Fruit fly (Drosophila melanogaster) whole organism, embryonic: ENCODE data around the gene CG33108.

Source experiments
- BEAF-32 ChIP-seq: fragments of 200-800 bp; sonication (Bioruptor generic); optimal IDR thresholded peaks from 3 replicates; lab custom pipeline; 2017; ENCODE audit warnings: missing biosample characterization, missing genetic modification characterization, mild to moderate bottlenecking, moderate library complexity, missing genetic modification reagents
- CG10366 ChIP-seq: fragments of 200-800 bp; sonication (Bioruptor generic); IDR thresholded peaks from 2 replicates; pipeline ENCODE4 v1.3.6; 2022; ENCODE audit warnings: missing biosample characterization, missing genetic modification characterization
- CG10654 ChIP-seq: fragments of 200-800 bp; sonication (Bioruptor generic); optimal IDR thresholded peaks from 2 replicates; lab custom pipeline; 2016; ENCODE audit warnings: missing biosample characterization, missing genetic modification characterization
- CG11398 ChIP-seq: fragments of 200-800 bp; sonication (Bioruptor generic); optimal IDR thresholded peaks from 2 replicates; lab custom pipeline; 2016; ENCODE audit warnings: missing biosample characterization, missing genetic modification characterization
- CG12659 ChIP-seq: fragments of 200-800 bp; sonication (Bioruptor generic); optimal IDR thresholded peaks from 3 replicates; lab custom pipeline; 2017; ENCODE audit warnings: mild to moderate bottlenecking, missing biosample characterization, missing genetic modification reagents, missing genetic modification characterization
- CG12769 ChIP-seq: fragments of 200-800 bp; sonication (Bioruptor generic); optimal IDR thresholded peaks from 2 replicates; lab custom pipeline; 2019; ENCODE audit warnings: missing biosample characterization, mild to moderate bottlenecking, missing genetic modification characterization, moderate library complexity
- CG13424 ChIP-seq: fragments of 200-800 bp; sonication (Bioruptor generic); optimal IDR thresholded peaks from 2 replicates; lab custom pipeline; 2019; ENCODE audit warnings: missing biosample characterization, mild to moderate bottlenecking, missing genetic modification characterization, moderate library complexity
- CG15073 ChIP-seq: fragments of 200-800 bp; sonication (Bioruptor generic); optimal IDR thresholded peaks from 2 replicates; lab custom pipeline; 2016; ENCODE audit warnings: missing biosample characterization, missing genetic modification characterization
- CG30403 ChIP-seq: fragments of 200-800 bp; sonication (Bioruptor generic); optimal IDR thresholded peaks from 3 replicates; lab custom pipeline; 2016; ENCODE audit warnings: missing biosample characterization, missing genetic modification characterization
- CG32532 ChIP-seq: fragments of 200-800 bp; sonication (Bioruptor generic); IDR thresholded peaks from 2 replicates; pipeline ENCODE4 v1.3.6; 2022; ENCODE audit warnings: missing biosample characterization, missing genetic modification characterization
- CG7372 ChIP-seq: fragments of 200-800 bp; sonication (Bioruptor generic); IDR thresholded peaks from 2 replicates; pipeline ENCODE4 v1.3.6; 2022; ENCODE audit warnings: missing biosample characterization, missing genetic modification characterization
- CG8924 ChIP-seq: fragments of 200-800 bp; optimal IDR thresholded peaks from 3 replicates; lab custom pipeline; 2019; ENCODE audit warnings: missing biosample characterization, mild to moderate bottlenecking, missing genetic modification characterization, moderate library complexity
- CG9437 ChIP-seq: fragments of 200-800 bp; sonication (Bioruptor generic); optimal IDR thresholded peaks from 2 replicates; lab custom pipeline; 2018; ENCODE audit warnings: missing biosample characterization, mild to moderate bottlenecking, missing genetic modification characterization
- CG9876 ChIP-seq: fragments of 200-800 bp; sonication (Bioruptor generic); optimal IDR thresholded peaks from 2 replicates; lab custom pipeline; 2016; ENCODE audit warnings: missing biosample characterization, missing genetic modification characterization
- D ChIP-seq, 2 experiments: fragments of 200-800 bp in 1 of 2; fragments of >200 bp in 1 of 2; sonication (Bioruptor generic) in 1 of 2; optimal IDR thresholded peaks; 2 replicates in 1 of 2; 3 replicates in 1 of 2; lab custom pipeline; 2017; ENCODE audit warnings: mild to moderate bottlenecking in 1 of 2, missing biosample characterization in 1 of 2, missing genetic modification characterization in 1 of 2, missing genetic modification reagents in 1 of 2
- Dref ChIP-seq: fragments of 200-800 bp; sonication (Bioruptor generic); IDR thresholded peaks from 2 replicates; pipeline ENCODE4 v1.3.6; 2022; ENCODE audit warnings: missing biosample characterization, missing genetic modification characterization
- Ets65A ChIP-seq: fragments of 200-800 bp; sonication (Bioruptor generic); peaks from one replicate; lab custom pipeline; 2016; ENCODE audit warnings: missing biosample characterization, missing genetic modification characterization
- H2.0 ChIP-seq: fragments of 200-800 bp; sonication (Bioruptor generic); IDR thresholded peaks from 2 replicates; pipeline ENCODE4 v1.3.6; 2022; ENCODE audit warnings: missing biosample characterization, missing genetic modification characterization
- Hr51 ChIP-seq, 2 experiments: fragments of 200-800 bp; sonication (Bioruptor generic); optimal IDR thresholded peaks; 2 replicates in 1 of 2; 3 replicates in 1 of 2; lab custom pipeline; 2016 to 2018; ENCODE audit warnings: missing biosample characterization in 2 of 2, missing genetic modification characterization in 2 of 2, mild to moderate bottlenecking in 1 of 2, moderate library complexity in 1 of 2
- Kr ChIP-seq: fragments of 200-800 bp; sonication (Bioruptor generic); optimal IDR thresholded peaks from 2 replicates; lab custom pipeline; 2017; ENCODE audit warnings: missing biosample characterization, mild to moderate bottlenecking, missing genetic modification characterization
- Lhr ChIP-seq: fragments of 200-800 bp; sonication (Bioruptor generic); optimal IDR thresholded peaks from 3 replicates; lab custom pipeline; 2017; ENCODE audit warnings: mild to moderate bottlenecking, missing biosample characterization, missing genetic modification reagents, missing genetic modification characterization
- Pdp1 ChIP-seq, 2 experiments: fragments of 200-800 bp; sonication (Bioruptor generic); optimal IDR thresholded peaks; 3 replicates each; lab custom pipeline; 2016; ENCODE audit warnings: missing biosample characterization in 2 of 2, missing genetic modification characterization in 2 of 2, mild to moderate bottlenecking in 1 of 2, moderate library complexity in 1 of 2
- Ptx1 ChIP-seq: fragments of 200-800 bp; sonication (Bioruptor generic); IDR thresholded peaks from 2 replicates; pipeline ENCODE4 v1.3.6; 2022; ENCODE audit warnings: missing biosample characterization, missing genetic modification characterization
- Scr ChIP-seq: fragments of 200-800 bp; sonication (Bioruptor generic); IDR thresholded peaks from 2 replicates; pipeline ENCODE4 v1.3.6; 2022; ENCODE audit warnings: missing biosample characterization, missing genetic modification characterization; ENCODE audit not compliant: partially characterized antibody
- Side ChIP-seq: fragments of 200-800 bp; sonication (Bioruptor generic); optimal IDR thresholded peaks from 2 replicates; lab custom pipeline; 2016; ENCODE audit warnings: missing biosample characterization, missing genetic modification characterization
- Sox102F ChIP-seq: fragments of 200-800 bp; sonication (Bioruptor generic); optimal IDR thresholded peaks from 2 replicates; lab custom pipeline; 2018; ENCODE audit warnings: missing biosample characterization, mild to moderate bottlenecking, missing genetic modification characterization, moderate library complexity
- ac ChIP-seq: fragments of 200-800 bp; sonication (Bioruptor generic); optimal IDR thresholded peaks from 3 replicates; lab custom pipeline; 2017; ENCODE audit warnings: missing biosample characterization, mild to moderate bottlenecking, missing genetic modification characterization
- aop ChIP-seq: fragments of 200-800 bp; sonication (Bioruptor generic); IDR thresholded peaks from 2 replicates; pipeline ENCODE4 v1.3.6; 2022; ENCODE audit warnings: missing biosample characterization, missing genetic modification characterization
- ase ChIP-seq: fragments of 200-800 bp; sonication (Bioruptor generic); IDR thresholded peaks from 3 replicates; pipeline ENCODE4 v1.3.6; 2022; ENCODE audit warnings: missing biosample characterization, missing genetic modification characterization
- ash1 ChIP-seq: fragments of 200-800 bp; sonication (Bioruptor generic); optimal IDR thresholded peaks from 2 replicates; lab custom pipeline; 2018; ENCODE audit warnings: missing biosample characterization, mild to moderate bottlenecking, missing genetic modification characterization
- bbx ChIP-seq: fragments of 200-800 bp; sonication (Bioruptor generic); IDR thresholded peaks from 2 replicates; pipeline ENCODE4 v1.3.6; 2022; ENCODE audit warnings: missing biosample characterization, missing genetic modification characterization; ENCODE audit not compliant: partially characterized antibody
- ci ChIP-seq: fragments of 200-800 bp; sonication (Bioruptor generic); IDR thresholded peaks from 3 replicates; pipeline ENCODE4 v1.3.6; 2022; ENCODE audit warnings: missing biosample characterization, missing genetic modification characterization
- danr ChIP-seq: fragments of 200-800 bp; sonication (Bioruptor generic); IDR thresholded peaks from 2 replicates; pipeline ENCODE4 v1.3.6; 2022; ENCODE audit warnings: missing biosample characterization, missing genetic modification characterization
- en ChIP-seq: fragments of 200-800 bp; sonication (Bioruptor generic); optimal IDR thresholded peaks from 2 replicates; lab custom pipeline; 2016; ENCODE audit warnings: missing biosample characterization, missing genetic modification characterization
- exex ChIP-seq: fragments of 200-800 bp; sonication (Bioruptor generic); optimal IDR thresholded peaks from 4 replicates; lab custom pipeline; 2018; ENCODE audit warnings: missing biosample characterization, mild to moderate bottlenecking, missing genetic modification characterization, moderate library complexity
- fru ChIP-seq: fragments of >200 bp; optimal IDR thresholded peaks from 2 replicates; lab custom pipeline; 2017
- gem ChIP-seq: fragments of 200-800 bp; sonication (Bioruptor generic); optimal IDR thresholded peaks from 2 replicates; lab custom pipeline; 2019; ENCODE audit warnings: missing biosample characterization, mild to moderate bottlenecking, missing genetic modification characterization, moderate library complexity
- lilli ChIP-seq: fragments of 200-800 bp; sonication (Bioruptor generic); optimal IDR thresholded peaks from 3 replicates; lab custom pipeline; 2016; ENCODE audit warnings: missing biosample characterization, missing genetic modification characterization
- lola ChIP-seq, 3 experiments: fragments of >200 bp in 2 of 3; fragments of 200-800 bp in 1 of 3; sonication (Bioruptor generic) in 1 of 3; optimal IDR thresholded peaks; 2 replicates each; lab custom pipeline; 2017 to 2019; ENCODE audit warnings: missing biosample characterization in 3 of 3, missing genetic modification characterization in 3 of 3, mild to moderate bottlenecking in 1 of 3, moderate library complexity in 1 of 3
- nerfin-2 ChIP-seq: fragments of 200-800 bp; sonication (Bioruptor generic); IDR thresholded peaks from 2 replicates; pipeline ENCODE4 v1.3.6; 2022; ENCODE audit warnings: missing biosample characterization, missing genetic modification characterization; ENCODE audit not compliant: partially characterized antibody
- oc ChIP-seq: fragments of 200-800 bp; sonication (Bioruptor generic); optimal IDR thresholded peaks from 2 replicates; lab custom pipeline; 2018; ENCODE audit warnings: missing biosample characterization, mild to moderate bottlenecking, missing genetic modification characterization, moderate library complexity
- slp2 ChIP-seq: fragments of 200-800 bp; sonication (Bioruptor generic); optimal IDR thresholded peaks from 2 replicates; lab custom pipeline; 2016; ENCODE audit warnings: missing biosample characterization, missing genetic modification characterization
- tap ChIP-seq: fragments of 200-800 bp; optimal IDR thresholded peaks from 3 replicates; lab custom pipeline; 2019; ENCODE audit warnings: missing biosample characterization, mild to moderate bottlenecking, missing genetic modification characterization, moderate library complexity
- tll ChIP-seq, 2 experiments: fragments of 200-800 bp in 1 of 2; fragments of >200 bp in 1 of 2; sonication (Bioruptor generic) in 1 of 2; optimal IDR thresholded peaks; 2 replicates each; lab custom pipeline; 2017 to 2019; ENCODE audit warnings: missing biosample characterization in 2 of 2, missing genetic modification characterization in 2 of 2, mild to moderate bottlenecking in 1 of 2, moderate library complexity in 1 of 2
- trem ChIP-seq: fragments of 200-800 bp; optimal IDR thresholded peaks from 3 replicates; lab custom pipeline; 2019; ENCODE audit warnings: missing biosample characterization, mild to moderate bottlenecking, missing genetic modification characterization, moderate library complexity
- unc-4 ChIP-seq: fragments of 200-800 bp; sonication (Bioruptor generic); IDR thresholded peaks from 2 replicates; pipeline ENCODE4 v1.3.6; 2022; ENCODE audit warnings: missing biosample characterization, missing genetic modification characterization; ENCODE audit not compliant: partially characterized antibody
- vfl ChIP-seq: fragments of 200-800 bp; sonication (Bioruptor generic); optimal IDR thresholded peaks from 2 replicates; lab custom pipeline; 2016; ENCODE audit warnings: missing biosample characterization, missing genetic modification characterization
- wor ChIP-seq: fragments of 200-800 bp; sonication (Bioruptor generic); IDR thresholded peaks from 2 replicates; pipeline ENCODE4 v1.3.6; 2022; ENCODE audit warnings: missing biosample characterization, missing genetic modification characterization

The CG33108 gene

DNA sequence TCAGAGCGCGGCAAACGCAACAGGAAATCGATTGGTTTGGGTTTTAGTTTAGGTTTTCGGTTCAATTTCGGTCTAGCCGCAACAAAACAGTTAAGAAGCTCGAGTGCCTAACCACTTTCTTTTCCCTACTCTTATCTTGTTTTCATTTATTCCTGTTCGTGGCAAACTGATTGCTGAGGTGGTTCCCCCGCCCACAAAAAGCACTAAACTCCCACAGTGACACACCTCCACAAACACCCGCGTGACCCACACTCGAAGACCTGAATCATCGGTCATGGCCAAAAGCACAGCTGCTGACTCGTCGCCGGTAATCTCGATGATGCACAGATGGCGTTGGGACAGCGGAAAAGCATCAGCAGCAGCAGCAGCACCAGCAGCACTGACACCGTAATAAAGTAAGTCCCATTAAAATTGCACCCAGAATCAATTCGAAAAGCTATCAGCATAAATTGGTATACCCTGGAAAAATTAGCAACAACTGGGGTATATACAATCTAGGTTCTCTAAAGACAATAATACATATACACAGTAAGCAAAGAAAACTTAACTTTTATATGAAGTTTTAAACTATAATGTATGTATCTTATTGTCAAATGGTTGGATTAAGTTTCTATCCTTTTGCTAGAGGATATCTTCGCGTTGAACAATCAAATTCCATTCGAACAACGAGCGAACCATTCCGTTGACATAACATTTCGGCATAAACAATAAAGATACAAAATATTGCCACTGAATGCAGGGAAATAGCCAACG is 30.4 kb downstream of the CG33108 start (continued):
- TF ChIP-seq CG11398 (GFP tag; lab: Kevin White, UChicago) (no peak), tap (tag; lab: Kevin White, UChicago) (no peak), Scr (GFP tag; lab: Robert Waterston, UW) (no peak), BEAF-32 (no peak), Kr (GFP tag; lab: Kevin White, UChicago) (no peak), CG10366 (GFP tag; lab: Robert Waterston, UW) (peak; percentile 19; the same call in 1 of the 2 replicates), ase (GFP tag; lab: Robert Waterston, UW) (no peak), CG7372 (GFP tag; lab: Robert Waterston, UW) (no peak), bbx (GFP tag; lab: Robert Waterston, UW) (no peak), CG15073 (GFP tag; lab: Kevin White, UChicago) (no peak), vfl (GFP tag; lab: Kevin White, UChicago) (no peak), CG12659 (GFP tag; lab: Kevin White, UChicago) (peak; percentile 13), CG32532 (no peak; the same call in 1 of the 2 replicates), danr (GFP tag; lab: Robert Waterston, UW) (no peak), D (optimal IDR thresholded peaks at IDR 0.05; lab: Kevin White, UChicago) (no peak), D (GFP tag; optimal IDR thresholded peaks at IDR 0.05; lab: Kevin White, UChicago) (no peak), ash1 (GFP tag; lab: Kevin White, UChicago) (no peak), H2.0 (GFP tag; lab: Robert Waterston, UW) (peak; percentile 36; the same call in 1 of the 2 replicates), Ets65A (GFP tag; lab: Kevin White, UChicago) (no peak), oc (no peak), wor (no peak), ac (GFP tag; lab: Kevin White, UChicago) (no peak), aop (no peak), nerfin-2 (GFP tag; lab: Robert Waterston, UW) (no peak), Pdp1 (GFP tag; optimal IDR thresholded peaks at IDR 0.05; lab: Kevin White, UChicago) (peak in 1 of 2 experiments; percentile 51), CG9876 (no peak), CG9437 (GFP tag; lab: Kevin White, UChicago) (peak; percentile 17), CG8924 (tag; lab: Kevin White, UChicago) (peak; percentile 47), slp2 (GFP tag; lab: Kevin White, UChicago) (no peak), Hr51 (GFP tag; optimal IDR thresholded peaks at IDR 0.05; lab: Kevin White, UChicago) (peak in 1 of 2 experiments; percentile 62), Side (GFP tag; lab: Kevin White, UChicago) (no peak), gem (tag; lab: Kevin White, UChicago) (peak; percentile 58), Sox102F (GFP tag; lab: Kevin White, UChicago) (peak; percentile 71), unc-4 (GFP tag; lab: Robert Waterston, UW) (no peak), en (GFP tag; lab: Kevin White, UChicago) (no peak), tll (GFP tag; optimal IDR thresholded peaks at IDR 0.05; lab: Kevin White, UChicago) (no peak), CG12769 (tag; lab: Kevin White, UChicago) (peak; percentile 36), fru (no peak), CG10654 (GFP tag; lab: Kevin White, UChicago) (peak; percentile 10), CG13424 (tag; lab: Kevin White, UChicago) (peak; percentile 43), trem (tag; lab: Kevin White, UChicago) (no peak), CG30403 (GFP tag; lab: Kevin White, UChicago) (peak; percentile 27), ci (GFP tag; lab: Robert Waterston, UW) (0 out of 3 replicates have a peak, but pooled peaks have one; percentile 56), lilli (GFP tag; lab: Kevin White, UChicago) (peak; percentile 42), exex (tag; lab: Kevin White, UChicago) (no peak), Dref (GFP tag; lab: Robert Waterston, UW) (no peak), Lhr (no peak), Ptx1 (GFP tag; lab: Robert Waterston, UW) (peak; percentile 46), lola (GFP tag; optimal IDR thresholded peaks at IDR 0.05; lab: Kevin White, UChicago) (peak in 1 of 3 experiments; percentile 17)
